Worm (Caenorhabditis elegans) whole organism, young adult: ENCODE results near the gene M01G5.1.
A peak's percentile ranks its signal among the peaks of the same experiment; 100 is the strongest.

Experiments used
- B0035.1 ChIP-seq: sonication (generic microtip); optimal IDR thresholded peaks from 2 replicates; lab custom pipeline; 2016; ENCODE audit warnings: missing genetic modification characterization, mild to moderate bottlenecking, missing compliant biosample characterization, missing genotype, missing genetic modification reagents
- B0336.3 ChIP-seq: fragments of 200-800 bp; sonication (Bioruptor generic); IDR thresholded peaks from 2 replicates; pipeline ENCODE4 v1.3.6; 2022; ENCODE audit warnings: missing genetic modification characterization, missing compliant biosample characterization
- C06A6.2 ChIP-seq: fragments of 200-800 bp; sonication (Bioruptor generic); conservative IDR thresholded peaks from 2 replicates; pipeline ENCODE4 v1.3.6; 2022; ENCODE audit warnings: missing genetic modification characterization, missing compliant biosample characterization
- C17E4.6 ChIP-seq: fragments of 200-800 bp; sonication (Bioruptor generic); IDR thresholded peaks from 2 replicates; pipeline ENCODE4 v1.3.6; 2022; ENCODE audit warnings: missing genetic modification reagents, missing genetic modification characterization, missing compliant biosample characterization
- F10E7.11 ChIP-seq: sonication (generic microtip); optimal IDR thresholded peaks from 2 replicates; lab custom pipeline; 2017; ENCODE audit warnings: mild to moderate bottlenecking, missing genetic modification characterization, moderate library complexity, missing compliant biosample characterization
- F22D6.2 ChIP-seq: sonication (generic microtip); optimal IDR thresholded peaks from 2 replicates; lab custom pipeline; 2016; ENCODE audit warnings: mild to moderate bottlenecking, missing genetic modification characterization, missing compliant biosample characterization
- F33H1.4 ChIP-seq: fragments of 200-800 bp; sonication (Bioruptor generic); IDR thresholded peaks from 2 replicates; pipeline ENCODE4 v1.3.6; 2022; ENCODE audit warnings: missing genetic modification reagents, missing genetic modification characterization, missing compliant biosample characterization
- F37B4.10 ChIP-seq: fragments of 200-800 bp; sonication (Bioruptor generic); IDR thresholded peaks from 2 replicates; pipeline ENCODE4 v1.3.6; 2022; ENCODE audit warnings: missing genetic modification characterization, missing compliant biosample characterization
- F49E8.2 ChIP-seq: sonication (generic microtip); optimal IDR thresholded peaks from 3 replicates; lab custom pipeline; 2017; ENCODE audit warnings: missing genetic modification characterization, mild to moderate bottlenecking, missing compliant biosample characterization, antibody characterized with exemption, moderate library complexity; ENCODE audit not compliant: insufficient read depth
- F52B5.7 ChIP-seq: sonication (generic microtip); optimal IDR thresholded peaks from 2 replicates; lab custom pipeline; 2016; ENCODE audit warnings: mild to moderate bottlenecking, missing genetic modification characterization, missing compliant biosample characterization
- K11D2.4 ChIP-seq: fragments of 200-800 bp; sonication (Bioruptor generic); IDR thresholded peaks from 2 replicates; pipeline ENCODE4 v1.3.6; 2022; ENCODE audit warnings: missing genetic modification reagents, missing genetic modification characterization, missing compliant biosample characterization
- Y56A3A.18 ChIP-seq: fragments of 200-800 bp; sonication (Bioruptor generic); IDR thresholded peaks from 2 replicates; pipeline ENCODE4 v1.3.6; 2022; ENCODE audit warnings: missing genetic modification reagents, missing genetic modification characterization, missing compliant biosample characterization
- Y79H2A.3 ChIP-seq: fragments of 200-800 bp; sonication (Bioruptor generic); conservative IDR thresholded peaks from 2 replicates; pipeline ENCODE4 v1.3.6; 2022; ENCODE audit warnings: missing genetic modification reagents, missing genetic modification characterization, missing compliant biosample characterization
- aptf-2 ChIP-seq: fragments of 200-800 bp; sonication (Bioruptor generic); conservative IDR thresholded peaks from 2 replicates; pipeline ENCODE4 v1.3.6; 2022; ENCODE audit warnings: missing genetic modification reagents, missing genetic modification characterization, missing compliant biosample characterization
- aptf-3 ChIP-seq: fragments of 200-800 bp; sonication (Bioruptor generic); IDR thresholded peaks from 2 replicates; pipeline ENCODE4 v1.3.6; 2022; ENCODE audit warnings: missing genetic modification characterization, missing compliant biosample characterization
- athp-1 ChIP-seq: sonication (generic microtip); optimal IDR thresholded peaks from 2 replicates; lab custom pipeline; 2017; ENCODE audit warnings: mild to moderate bottlenecking, missing genetic modification characterization, missing compliant biosample characterization
- attf-3 ChIP-seq: fragments of 200-800 bp; sonication (Bioruptor generic); conservative IDR thresholded peaks from 2 replicates; pipeline ENCODE4 v1.3.6; 2022; ENCODE audit warnings: missing genetic modification reagents, missing genetic modification characterization, missing compliant biosample characterization
- attf-5 ChIP-seq: fragments of 200-800 bp; sonication (Bioruptor generic); optimal IDR thresholded peaks from 2 replicates; lab custom pipeline; 2018; ENCODE audit warnings: mild to moderate bottlenecking, missing genetic modification characterization, missing compliant biosample characterization
- bed-2 ChIP-seq: fragments of 200-800 bp; sonication (Bioruptor generic); IDR thresholded peaks from 2 replicates; pipeline ENCODE4 v1.3.6; 2022; ENCODE audit warnings: missing genetic modification reagents, missing genetic modification characterization, missing compliant biosample characterization
- die-1 ChIP-seq: sonication (generic microtip); optimal IDR thresholded peaks from 2 replicates; lab custom pipeline; 2016; ENCODE audit warnings: missing genotype, mild to moderate bottlenecking, missing genetic modification characterization, missing compliant biosample characterization
- dox-1 ChIP-seq: fragments of 200-800 bp; sonication (Bioruptor generic); IDR thresholded peaks from 2 replicates; pipeline ENCODE4 v1.3.6; 2022; ENCODE audit warnings: missing genetic modification reagents, missing genetic modification characterization, missing compliant biosample characterization
- dpl-1 ChIP-seq: fragments of 150-350 bp; optimal IDR thresholded peaks from 2 replicates; lab custom pipeline; 2014; ENCODE audit warnings: missing biosample characterization, missing genetic modification reagents, missing genetic modification characterization
- egl-44 ChIP-seq: fragments of 200-800 bp; sonication (Bioruptor generic); IDR thresholded peaks from 2 replicates; pipeline ENCODE4 v1.3.6; 2022; ENCODE audit warnings: missing genetic modification reagents, missing genetic modification characterization, missing compliant biosample characterization
- egrh-3 ChIP-seq: fragments of 200-800 bp; sonication (Bioruptor generic); IDR thresholded peaks from 2 replicates; pipeline ENCODE4 v1.3.6; 2022; ENCODE audit warnings: missing genetic modification reagents, missing genetic modification characterization, missing compliant biosample characterization
- ekl-4 ChIP-seq: fragments of 200-800 bp; sonication (Bioruptor generic); IDR thresholded peaks from 2 replicates; pipeline ENCODE4 v1.3.6; 2022; ENCODE audit warnings: missing genetic modification reagents, missing genetic modification characterization, missing compliant biosample characterization
- ets-4 ChIP-seq: fragments of 200-800 bp; sonication (Bioruptor generic); optimal IDR thresholded peaks from 2 replicates; lab custom pipeline; 2018; ENCODE audit warnings: mild to moderate bottlenecking, missing genetic modification characterization, missing compliant biosample characterization
- fkh-3 ChIP-seq: sonication (generic microtip); optimal IDR thresholded peaks from 2 replicates; lab custom pipeline; 2016; ENCODE audit warnings: mild to moderate bottlenecking, missing genetic modification characterization, missing compliant biosample characterization
- gei-17 ChIP-seq: fragments of 200-800 bp; sonication (Bioruptor generic); optimal IDR thresholded peaks from 2 replicates; lab custom pipeline; 2018; ENCODE audit warnings: mild to moderate bottlenecking, missing genetic modification characterization, missing compliant biosample characterization
- hmg-1.2 ChIP-seq: fragments of 200-800 bp; sonication (Bioruptor generic); IDR thresholded peaks from 2 replicates; pipeline ENCODE4 v1.3.6; 2022; ENCODE audit warnings: missing genetic modification reagents, missing genetic modification characterization, missing compliant biosample characterization
- hmg-20 ChIP-seq: fragments of 200-800 bp; sonication (Bioruptor generic); IDR thresholded peaks from 2 replicates; pipeline ENCODE4 v1.3.6; 2022; ENCODE audit warnings: missing genetic modification reagents, missing genetic modification characterization, missing compliant biosample characterization
- let-607 ChIP-seq, 2 experiments: fragments of 200-800 bp in 1 of 2; sonication (Bioruptor generic) in 1 of 2; sonication (generic microtip) in 1 of 2; optimal IDR thresholded peaks; 2 replicates each; lab custom pipeline; 2016 to 2018; ENCODE audit warnings: mild to moderate bottlenecking in 2 of 2, missing compliant biosample characterization in 2 of 2, missing genetic modification characterization in 2 of 2, moderate library complexity in 2 of 2, missing genotype in 1 of 2
- lin-40 ChIP-seq: sonication (generic microtip); optimal IDR thresholded peaks from 2 replicates; lab custom pipeline; 2016; ENCODE audit warnings: missing genetic modification characterization, mild to moderate bottlenecking, missing compliant biosample characterization, missing genotype, missing genetic modification reagents
- lin-54 ChIP-seq: fragments of 200-800 bp; sonication (Bioruptor generic); optimal IDR thresholded peaks from 2 replicates; lab custom pipeline; 2018; ENCODE audit warnings: mild to moderate bottlenecking, missing genetic modification characterization, missing compliant biosample characterization
- lir-1 ChIP-seq: fragments of 200-800 bp; sonication (Bioruptor generic); conservative IDR thresholded peaks from 2 replicates; pipeline ENCODE4 v1.3.6; 2022; ENCODE audit warnings: missing genetic modification reagents, missing genetic modification characterization, missing compliant biosample characterization
- lsl-1 ChIP-seq: fragments of 200-800 bp; sonication (Bioruptor generic); optimal IDR thresholded peaks from 2 replicates; lab custom pipeline; 2018; ENCODE audit warnings: mild to moderate bottlenecking, missing genetic modification characterization, moderate library complexity, missing compliant biosample characterization
- madf-3 ChIP-seq: fragments of 200-800 bp; sonication (Bioruptor generic); IDR thresholded peaks from 2 replicates; pipeline ENCODE4 v1.3.6; 2022; ENCODE audit warnings: missing genetic modification reagents, missing genetic modification characterization, missing compliant biosample characterization
- madf-6 ChIP-seq: fragments of 200-800 bp; sonication (Bioruptor generic); IDR thresholded peaks from 2 replicates; pipeline ENCODE4 v1.3.6; 2022; ENCODE audit warnings: missing genetic modification reagents, missing genetic modification characterization, missing compliant biosample characterization
- mes-4 ChIP-seq: sonication (generic microtip); optimal IDR thresholded peaks from 2 replicates; lab custom pipeline; 2016; ENCODE audit warnings: missing genotype, missing genetic modification characterization, missing compliant biosample characterization
- nfya-2 ChIP-seq: fragments of 200-800 bp; sonication (Bioruptor generic); IDR thresholded peaks from 2 replicates; pipeline ENCODE4 v1.3.6; 2022; ENCODE audit warnings: missing genetic modification reagents, missing genetic modification characterization, missing compliant biosample characterization
- nfyb-1 ChIP-seq: fragments of 200-800 bp; sonication (Bioruptor generic); IDR thresholded peaks from 2 replicates; pipeline ENCODE4 v1.3.6; 2022; ENCODE audit warnings: missing genetic modification reagents, missing genetic modification characterization, missing compliant biosample characterization
- nhr-27 ChIP-seq: fragments of 200-800 bp; sonication (Bioruptor generic); optimal IDR thresholded peaks from 2 replicates; lab custom pipeline; 2018; ENCODE audit warnings: mild to moderate bottlenecking, missing genetic modification characterization, moderate library complexity, missing compliant biosample characterization
- nhr-90 ChIP-seq: sonication (generic microtip); optimal IDR thresholded peaks from 2 replicates; lab custom pipeline; 2016; ENCODE audit warnings: missing genotype, mild to moderate bottlenecking, missing genetic modification characterization, missing compliant biosample characterization
- pbrm-1 ChIP-seq: fragments of 200-800 bp; sonication (Bioruptor generic); IDR thresholded peaks from 2 replicates; pipeline ENCODE4 v1.3.6; 2022; ENCODE audit warnings: missing genetic modification reagents, missing genetic modification characterization, missing compliant biosample characterization
- snpc-3.4 ChIP-seq: sonication (generic microtip); optimal IDR thresholded peaks from 2 replicates; lab custom pipeline; 2017; ENCODE audit warnings: missing genetic modification characterization, mild to moderate bottlenecking, missing compliant biosample characterization, antibody characterized with exemption, moderate library complexity, missing genotype, missing genetic modification reagents
- tlf-1 ChIP-seq: fragments of 200-800 bp; sonication (Bioruptor generic); optimal IDR thresholded peaks from 2 replicates; lab custom pipeline; 2018; ENCODE audit warnings: mild to moderate bottlenecking, missing genetic modification characterization, missing compliant biosample characterization
- xnd-1 ChIP-seq: sonication (generic microtip); optimal IDR thresholded peaks from 2 replicates; lab custom pipeline; 2016; ENCODE audit warnings: missing genotype, missing genetic modification reagents, missing genetic modification characterization, missing compliant biosample characterization
- zim-3 ChIP-seq: sonication (generic microtip); optimal IDR thresholded peaks from 2 replicates; lab custom pipeline; 2017; ENCODE audit warnings: mild to moderate bottlenecking, missing genetic modification characterization, moderate library complexity, missing compliant biosample characterization
- ztf-22 ChIP-seq: fragments of 200-800 bp; sonication (Bioruptor generic); optimal IDR thresholded peaks from 2 replicates; lab custom pipeline; 2018; ENCODE audit warnings: mild to moderate bottlenecking, missing genetic modification characterization, moderate library complexity, missing compliant biosample characterization
- ztf-25 ChIP-seq: fragments of 200-800 bp; sonication (Bioruptor generic); IDR thresholded peaks from 2 replicates; pipeline ENCODE4 v1.3.6; 2022; ENCODE audit warnings: missing genetic modification reagents, missing genetic modification characterization, missing compliant biosample characterization

Gene M01G5.1

DNA sequence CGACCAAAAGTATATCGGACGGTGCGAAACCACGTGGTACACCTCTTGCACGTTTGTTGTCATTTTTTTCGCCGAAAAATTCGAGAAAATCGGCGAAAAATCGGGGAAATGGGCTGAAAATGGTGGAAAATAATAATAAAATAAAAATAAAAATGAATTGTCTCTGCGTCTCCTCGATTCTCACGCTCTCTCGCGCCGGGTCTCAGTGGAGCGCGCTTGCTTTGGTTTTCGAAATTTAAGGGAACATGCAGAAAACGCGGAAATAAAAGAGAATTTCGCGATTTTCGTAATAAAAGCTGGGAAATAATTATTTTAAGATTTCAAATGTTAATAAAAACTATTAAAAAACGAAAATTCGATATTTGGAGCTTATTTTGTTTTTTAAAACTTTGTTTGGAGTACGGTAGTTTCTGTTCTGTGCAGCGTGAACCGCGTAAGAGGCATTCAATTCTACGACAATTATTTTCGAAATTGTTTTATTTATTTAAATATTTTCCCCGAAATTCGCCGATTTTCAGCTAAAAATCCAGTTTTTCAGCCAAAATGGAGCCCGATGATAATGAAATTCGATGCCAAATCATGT, at the start of gene M01G5.1, which contains the start of gene ave-1:
Gene M01G5.1 (plus strand): TSS at position 539 of the 583 bp plus-strand sequence.
Gene ave-1 (minus strand): TSS at position 113 of the 583 bp plus-strand sequence.
- no peak for TF ChIP-seq Y56A3A.18 (GFP tag; lab: Robert Waterston, UW)
- TF ChIP-seq madf-3, result no peak
- TF ChIP-seq F37B4.10 (GFP tag; lab: Robert Waterston, UW), result no peak
- no peak for TF ChIP-seq B0035.1
- TF ChIP-seq F49E8.2 (tag; lab: Kevin White, UChicago), result no peak
- TF ChIP-seq Y79H2A.3 (GFP tag; lab: Robert Waterston, UW), result no peak
- TF ChIP-seq egl-44, result no peak
- TF ChIP-seq bed-2 (GFP tag; lab: Robert Waterston, UW), result no peak
- no peak for TF ChIP-seq gei-17 (GFP tag; lab: Kevin White, UChicago)
- TF ChIP-seq ztf-22 (GFP tag; lab: Kevin White, UChicago), result no peak
- no peak for TF ChIP-seq K11D2.4
- no peak for TF ChIP-seq aptf-2 (GFP tag; lab: Robert Waterston, UW)
- no peak for TF ChIP-seq C06A6.2
- TF ChIP-seq attf-5 (GFP tag; lab: Kevin White, UChicago), result peak; percentile 3
- no peak for TF ChIP-seq tlf-1 (GFP tag; lab: Kevin White, UChicago)
- no peak for TF ChIP-seq pbrm-1 (GFP tag; lab: Robert Waterston, UW)
- no peak for TF ChIP-seq nhr-90 (tag; lab: Kevin White, UChicago)
- TF ChIP-seq hmg-20 (GFP tag; lab: Robert Waterston, UW), result no peak
- no peak for TF ChIP-seq egrh-3 (GFP tag; lab: Robert Waterston, UW)
- TF ChIP-seq let-607 (tag; optimal IDR thresholded peaks at IDR 0.05; lab: Kevin White, UChicago), result no peak
- no peak for TF ChIP-seq F22D6.2 (tag; lab: Kevin White, UChicago)
- no peak for TF ChIP-seq mes-4 (tag; lab: Kevin White, UChicago)
- TF ChIP-seq lsl-1 (GFP tag; lab: Kevin White, UChicago), result peak; percentile 92
- TF ChIP-seq ets-4, result no peak
- TF ChIP-seq C17E4.6, result no peak
- TF ChIP-seq F52B5.7 (tag; lab: Kevin White, UChicago), result no peak
- TF ChIP-seq madf-6 (GFP tag; lab: Robert Waterston, UW), result peak; percentile 55
- no peak for TF ChIP-seq dpl-1 (GFP tag; lab: Kevin White, UChicago)
- TF ChIP-seq attf-3, result no peak
- no peak for TF ChIP-seq lin-40 (tag; lab: Kevin White, UChicago)
- TF ChIP-seq zim-3, result no peak
- TF ChIP-seq xnd-1 (tag; lab: Kevin White, UChicago), result no peak
- TF ChIP-seq hmg-1.2, result peak; percentile 98
- TF ChIP-seq dox-1, result peak; percentile 41; the same call in 1 of the 2 replicates
- no peak for TF ChIP-seq die-1 (tag; lab: Kevin White, UChicago)
- no peak for TF ChIP-seq athp-1 (tag; lab: Kevin White, UChicago)
- TF ChIP-seq nhr-27 (tag; lab: Kevin White, UChicago), result no peak
- no peak for TF ChIP-seq B0336.3 (GFP tag; lab: Robert Waterston, UW)
- no peak for TF ChIP-seq aptf-3 (GFP tag; lab: Robert Waterston, UW)
- TF ChIP-seq nfyb-1 (GFP tag; lab: Robert Waterston, UW), result no peak
- TF ChIP-seq fkh-3 (tag; lab: Kevin White, UChicago), result no peak
- TF ChIP-seq snpc-3.4 (tag; lab: Kevin White, UChicago), result no peak
- no peak for TF ChIP-seq lir-1
- no peak for TF ChIP-seq ekl-4 (GFP tag; lab: Robert Waterston, UW)
- peak; percentile 30; the same call in 1 of the 2 replicates for TF ChIP-seq F33H1.4
- no peak for TF ChIP-seq F10E7.11 (tag; lab: Kevin White, UChicago)
- no peak for TF ChIP-seq nfya-2
- no peak for TF ChIP-seq ztf-25 (GFP tag; lab: Robert Waterston, UW)
- peak; percentile 42 for TF ChIP-seq lin-54 (GFP tag; lab: Kevin White, UChicago)
